4 fruit fly cellular contexts compared by ENCODE assay signal in genomic region chrX:19495611-19496583, dm6.
TF ChIP-seq lines count a peak whose summit lies in the region.

No protein-coding gene starts in this region.

TF ChIP-seq in whole organism, embryonic, 481 proteins besides CTCF, POLR2A, EP300 and RAD21 (continued from another document and continues in another):
- peak; percentile 50 for TF ChIP-seq Ssrp (tag; optimal IDR thresholded peaks at IDR 0.05; lab: Kevin White, UChicago)
- TF ChIP-seq CG4730 (GFP tag; IDR thresholded peaks at IDR 0.05; lab: Robert Waterston, UW) = 0 out of 2 replicates have a peak, but pooled peaks have one; percentile 20
- TF ChIP-seq CG13424 (tag; optimal IDR thresholded peaks at IDR 0.05; lab: Kevin White, UChicago) = peak; percentile 71
- TF ChIP-seq Blimp-1 (GFP tag; optimal IDR thresholded peaks at IDR 0.05; lab: Kevin White, UChicago) = peak; percentile 38
- peak; percentile 42 for TF ChIP-seq nom (GFP tag; optimal IDR thresholded peaks at IDR 0.05; lab: Kevin White, UChicago)
- no peak for TF ChIP-seq Six4 (GFP tag; optimal IDR thresholded peaks at IDR 0.05; lab: Kevin White, UChicago)
- TF ChIP-seq CG14965 (GFP tag; optimal IDR thresholded peaks at IDR 0.05; lab: Kevin White, UChicago; ENCODE audit: borderline replicate concordance) = no peak
- TF ChIP-seq luna (GFP tag; optimal IDR thresholded peaks at IDR 0.05; lab: Kevin White, UChicago) = no peak
- no peak for TF ChIP-seq toy (GFP tag; IDR thresholded peaks at IDR 0.05; lab: Robert Waterston, UW)
- TF ChIP-seq CG1792 (GFP tag; optimal IDR thresholded peaks at IDR 0.05; lab: Kevin White, UChicago) = peak; percentile 19
- no peak for TF ChIP-seq pfk (GFP tag; optimal IDR thresholded peaks at IDR 0.05; lab: Kevin White, UChicago)
- peak; percentile 71 for TF ChIP-seq CG12769 (tag; optimal IDR thresholded peaks at IDR 0.05; lab: Kevin White, UChicago)
- TF ChIP-seq CG1603 (tag; optimal IDR thresholded peaks at IDR 0.05; lab: Kevin White, UChicago) = peak; percentile 77
- TF ChIP-seq CG8089 (GFP tag; optimal IDR thresholded peaks at IDR 0.05; lab: Kevin White, UChicago) = peak; percentile 41
- peak; percentile 16 for TF ChIP-seq ems (GFP tag; optimal IDR thresholded peaks at IDR 0.05; lab: Kevin White, UChicago)
- TF ChIP-seq C15 (GFP tag; IDR thresholded peaks at IDR 0.05; lab: Robert Waterston, UW) = no peak
- TF ChIP-seq CG31365 (tag; optimal IDR thresholded peaks at IDR 0.05; lab: Kevin White, UChicago) = peak; percentile 48
- TF ChIP-seq ap (GFP tag; IDR thresholded peaks at IDR 0.05; lab: Robert Waterston, UW) = peak; percentile 56
- TF ChIP-seq dimm (GFP tag; IDR thresholded peaks at IDR 0.05; lab: Robert Waterston, UW) = no peak
- no peak; the same call in 1 of the 2 replicates for TF ChIP-seq CG4360 (GFP tag; IDR thresholded peaks at IDR 0.05; lab: Robert Waterston, UW)
- TF ChIP-seq Chrac-16 (GFP tag; optimal IDR thresholded peaks at IDR 0.05; lab: Kevin White, UChicago) = peak; percentile 22
- peak; percentile 31 for TF ChIP-seq CG1233 (GFP tag; optimal IDR thresholded peaks at IDR 0.05; lab: Kevin White, UChicago)
- peak; percentile 57; the same call in 1 of the 3 replicates for TF ChIP-seq CG11695 (GFP tag; IDR thresholded peaks at IDR 0.05; lab: Robert Waterston, UW)
- TF ChIP-seq pan (optimal IDR thresholded peaks at IDR 0.05; lab: Kevin White, UChicago) = no peak
- peak in 1 of 2 experiments; percentile 62 for TF ChIP-seq pan (GFP tag; optimal IDR thresholded peaks at IDR 0.05 in 1 of 2, IDR thresholded peaks at IDR 0.05 in 1 of 2)
- TF ChIP-seq chn (GFP tag; optimal IDR thresholded peaks at IDR 0.05; lab: Kevin White, UChicago) = peak; percentile 62
- TF ChIP-seq CoRest (tag; optimal IDR thresholded peaks at IDR 0.05; lab: Kevin White, UChicago) = peak; percentile 68
- peak; percentile 62 for TF ChIP-seq bcd (GFP tag; optimal IDR thresholded peaks at IDR 0.05; lab: Kevin White, UChicago)
- peak; percentile 45 for TF ChIP-seq CG8281 (tag; optimal IDR thresholded peaks at IDR 0.05; lab: Kevin White, UChicago)
- TF ChIP-seq Drgx (GFP tag; IDR thresholded peaks at IDR 0.05; lab: Robert Waterston, UW) = peak; percentile 79
- no peak for TF ChIP-seq CG12104 (GFP tag; optimal IDR thresholded peaks at IDR 0.05; lab: Kevin White, UChicago)
- TF ChIP-seq tup (GFP tag; optimal IDR thresholded peaks at IDR 0.05; lab: Kevin White, UChicago) = no peak

TF ChIP-seq in whole organism, prepupa, 60 proteins besides CTCF, POLR2A, EP300 and RAD21 (continued from another document and continues in another):
- TF ChIP-seq Smox (GFP tag; optimal IDR thresholded peaks at IDR 0.05; lab: Kevin White, UChicago) (peak; percentile 60), fkh (GFP tag; optimal IDR thresholded peaks at IDR 0.05; lab: Kevin White, UChicago) (peak; percentile 60), CG11294 (GFP tag; IDR thresholded peaks at IDR 0.05; lab: Robert Waterston, UW) (peak; percentile 47; the same call in 1 of the 2 replicates), Gug (GFP tag; IDR thresholded peaks at IDR 0.05; lab: Robert Waterston, UW) (peak; percentile 73), vri (GFP tag; optimal IDR thresholded peaks at IDR 0.05; lab: Kevin White, UChicago) (no peak), Hr38 (GFP tag; optimal IDR thresholded peaks at IDR 0.05; lab: Kevin White, UChicago) (no peak), Sox14 (GFP tag; optimal IDR thresholded peaks at IDR 0.05; lab: Kevin White, UChicago) (peak; percentile 66), OdsH (GFP tag; optimal IDR thresholded peaks at IDR 0.05; lab: Kevin White, UChicago) (peak; percentile 63), eg (GFP tag; IDR thresholded peaks at IDR 0.05; lab: Robert Waterston, UW) (peak; percentile 84), lz (GFP tag; optimal IDR thresholded peaks at IDR 0.05; lab: Kevin White, UChicago) (peak; percentile 65), Eip75B (GFP tag; optimal IDR thresholded peaks at IDR 0.05; lab: Kevin White, UChicago) (peak; percentile 62), fd85E (GFP tag; optimal IDR thresholded peaks at IDR 0.05; lab: Kevin White, UChicago) (peak; percentile 19), CG9139 (GFP tag; optimal IDR thresholded peaks at IDR 0.05; lab: Kevin White, UChicago) (no peak), svp (GFP tag; lab: Kevin White, UChicago) (peak; percentile 82), CG10631 (GFP tag; optimal IDR thresholded peaks at IDR 0.05; lab: Kevin White, UChicago) (peak; percentile 69), CG31627 (GFP tag; optimal IDR thresholded peaks at IDR 0.05; lab: Kevin White, UChicago) (peak; percentile 69), fd59A (GFP tag; optimal IDR thresholded peaks at IDR 0.05; lab: Kevin White, UChicago) (peak; percentile 45), Lpt (GFP tag; optimal IDR thresholded peaks at IDR 0.05; lab: Kevin White, UChicago) (peak; percentile 36), dac (GFP tag; optimal IDR thresholded peaks at IDR 0.05; lab: Kevin White, UChicago) (peak; percentile 66), CG11902 (GFP tag; optimal IDR thresholded peaks at IDR 0.05; lab: Kevin White, UChicago) (peak; percentile 43), CG6792 (GFP tag; optimal IDR thresholded peaks at IDR 0.05; lab: Kevin White, UChicago) (peak; percentile 62), CG8319 (GFP tag; optimal IDR thresholded peaks at IDR 0.05; lab: Kevin White, UChicago) (peak; percentile 35), CG6808 (GFP tag; optimal IDR thresholded peaks at IDR 0.05; lab: Kevin White, UChicago) (peak; percentile 57), CG6854 (GFP tag; optimal IDR thresholded peaks at IDR 0.05; lab: Kevin White, UChicago) (no peak), CG1621 (tag; optimal IDR thresholded peaks at IDR 0.05; lab: Kevin White, UChicago) (peak; percentile 64), esn (GFP tag; optimal IDR thresholded peaks at IDR 0.05; lab: Kevin White, UChicago) (peak; percentile 61), Hr39 (GFP tag; optimal IDR thresholded peaks at IDR 0.05; lab: Kevin White, UChicago) (peak; percentile 68), CG4318 (GFP tag; optimal IDR thresholded peaks at IDR 0.05; lab: Kevin White, UChicago) (no peak), CG15336 (GFP tag; IDR thresholded peaks at IDR 0.05; lab: Robert Waterston, UW) (peak; percentile 72), CG11762 (GFP tag; optimal IDR thresholded peaks at IDR 0.05; lab: Kevin White, UChicago; ENCODE audit: insufficient read depth) (peak; percentile 38), Sox15 (GFP tag; optimal IDR thresholded peaks at IDR 0.05; lab: Kevin White, UChicago) (peak; percentile 50), CG6276 (GFP tag; optimal IDR thresholded peaks at IDR 0.05; lab: Kevin White, UChicago) (peak; percentile 58), dsx (GFP tag; optimal IDR thresholded peaks at IDR 0.05; lab: Kevin White, UChicago; ENCODE audit: poor library complexity, severe bottlenecking) (no peak), CG32006 (GFP tag; optimal IDR thresholded peaks at IDR 0.05; lab: Kevin White, UChicago) (peak; percentile 84)

TF ChIP-seq in whole organism, pupa, 21 proteins besides CTCF, POLR2A, EP300 and RAD21 (continued from another document):
- no peak for TF ChIP-seq gl (tag; optimal IDR thresholded peaks at IDR 0.05; lab: Kevin White, UChicago)
TF ChIP-seq in whole organism, pupa: peak in this region for 14.

TF ChIP-seq in whole organism, wandering third instar larva, 38 proteins besides CTCF, POLR2A, EP300 and RAD21 (continued from another document):
- TF ChIP-seq psq (GFP tag; optimal IDR thresholded peaks at IDR 0.05; lab: Kevin White, UChicago) = no peak
- peak; percentile 76 for TF ChIP-seq N (GFP tag; optimal IDR thresholded peaks at IDR 0.05; lab: Kevin White, UChicago)
- TF ChIP-seq jim (GFP tag; optimal IDR thresholded peaks at IDR 0.05; lab: Kevin White, UChicago) = no peak
- TF ChIP-seq Dif (GFP tag; optimal IDR thresholded peaks at IDR 0.05; lab: Kevin White, UChicago; ENCODE audit: partially characterized antibody) = no peak
- TF ChIP-seq lola (GFP tag; optimal IDR thresholded peaks at IDR 0.05; lab: Kevin White, UChicago) = no peak
- peak; percentile 18 for TF ChIP-seq h (GFP tag; optimal IDR thresholded peaks at IDR 0.05; lab: Kevin White, UChicago)
- TF ChIP-seq dmrt93B (GFP tag; optimal IDR thresholded peaks at IDR 0.05; lab: Kevin White, UChicago) = no peak
- no peak for TF ChIP-seq tai (GFP tag; optimal IDR thresholded peaks at IDR 0.05; lab: Kevin White, UChicago)
- no peak for TF ChIP-seq Jra (GFP tag; optimal IDR thresholded peaks at IDR 0.05; lab: Kevin White, UChicago)
- TF ChIP-seq dl (GFP tag; optimal IDR thresholded peaks at IDR 0.05; lab: Kevin White, UChicago; ENCODE audit: insufficient read depth in 1 of 2, partially characterized antibody in 2 of 2) = no peak
- TF ChIP-seq Vsx2 (GFP tag; optimal IDR thresholded peaks at IDR 0.05; lab: Kevin White, UChicago; ENCODE audit: partially characterized antibody) = no peak
- TF ChIP-seq GATAd (GFP tag; optimal IDR thresholded peaks at IDR 0.05; lab: Kevin White, UChicago) = no peak
- peak; percentile 54 for TF ChIP-seq ey (GFP tag; optimal IDR thresholded peaks at IDR 0.05; lab: Kevin White, UChicago)
- TF ChIP-seq fru (GFP tag; optimal IDR thresholded peaks at IDR 0.05; lab: Kevin White, UChicago) = peak; percentile 65
- peak; percentile 30 for TF ChIP-seq Sp1 (GFP tag; optimal IDR thresholded peaks at IDR 0.05; lab: Kevin White, UChicago)
- no peak for TF ChIP-seq Abd-B (GFP tag; optimal IDR thresholded peaks at IDR 0.05; lab: Kevin White, UChicago)
TF ChIP-seq in whole organism, wandering third instar larva: peak in this region for 13.
